ENCODE assay signal across 1 fruit fly cellular context in the genomic region with DNA sequence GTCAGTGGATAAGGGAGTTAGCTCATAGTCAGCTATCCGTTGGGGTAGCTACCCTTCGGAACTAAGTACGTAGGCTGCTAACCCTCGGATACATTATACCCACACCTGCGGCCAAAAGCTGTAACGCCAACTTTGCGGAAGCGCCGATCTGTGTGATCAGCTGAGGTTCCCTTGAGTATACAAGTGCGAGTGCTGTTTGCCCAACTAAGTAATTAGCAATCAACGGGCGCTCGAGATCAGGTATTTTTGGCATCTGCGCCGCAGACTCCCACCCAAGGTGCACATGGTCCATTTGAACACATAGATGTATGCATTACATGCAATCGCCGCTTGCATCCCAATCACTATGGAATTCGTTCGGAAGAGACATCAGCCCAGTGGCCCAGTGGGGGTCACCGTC.
TF ChIP-seq lines count a peak whose summit lies in the region.

No protein-coding gene starts in this region.

TF ChIP-seq in whole organism, embryonic, 481 proteins besides CTCF, POLR2A, EP300 and RAD21 (continued from another document and continues in another):
- TF ChIP-seq stc (GFP tag; IDR thresholded peaks at IDR 0.05; lab: Robert Waterston, UW) (0 out of 2 replicates have a peak, but pooled peaks have one; percentile 9), CG15011 (GFP tag; optimal IDR thresholded peaks at IDR 0.05; lab: Kevin White, UChicago) (peak; percentile 67), Asciz (GFP tag; optimal IDR thresholded peaks at IDR 0.05; lab: Kevin White, UChicago) (peak; percentile 54), pfk (GFP tag; optimal IDR thresholded peaks at IDR 0.05; lab: Kevin White, UChicago) (peak; percentile 43), PHDP (tag; optimal IDR thresholded peaks at IDR 0.05; lab: Kevin White, UChicago) (peak; percentile 58), Xbp1 (GFP tag; optimal IDR thresholded peaks at IDR 0.05; lab: Kevin White, UChicago) (peak; percentile 11), Eip74EF (GFP tag; optimal IDR thresholded peaks at IDR 0.05; lab: Kevin White, UChicago) (peak in 1 of 2 experiments; percentile 59), ttk (GFP tag; IDR thresholded peaks at IDR 0.05; lab: Robert Waterston, UW) (no peak), slp2 (GFP tag; optimal IDR thresholded peaks at IDR 0.05; lab: Kevin White, UChicago) (no peak), CG10959 (GFP tag; IDR thresholded peaks at IDR 0.05; lab: Robert Waterston, UW) (no peak), CG6683 (GFP tag; optimal IDR thresholded peaks at IDR 0.05; lab: Kevin White, UChicago) (peak; percentile 82), HmgD (GFP tag; optimal IDR thresholded peaks at IDR 0.05; lab: Kevin White, UChicago) (no peak), CG12299 (tag; optimal IDR thresholded peaks at IDR 0.05; lab: Kevin White, UChicago) (peak; percentile 72), CG12942 (GFP tag; optimal IDR thresholded peaks at IDR 0.05; lab: Kevin White, UChicago) (peak; percentile 55), B-H2 (GFP tag; optimal IDR thresholded peaks at IDR 0.05; lab: Kevin White, UChicago) (peak; percentile 72), MESR4 (GFP tag; optimal IDR thresholded peaks at IDR 0.05; lab: Kevin White, UChicago) (no peak), CG17186 (GFP tag; optimal IDR thresholded peaks at IDR 0.05; lab: Kevin White, UChicago) (no peak), pros (GFP tag; optimal IDR thresholded peaks at IDR 0.05; lab: Kevin White, UChicago) (no peak), NK7.1 (GFP tag; optimal IDR thresholded peaks at IDR 0.05; lab: Kevin White, UChicago) (peak; percentile 64), CG7987 (GFP tag; optimal IDR thresholded peaks at IDR 0.05; lab: Kevin White, UChicago) (peak; percentile 86), CG15514 (GFP tag; optimal IDR thresholded peaks at IDR 0.05; lab: Kevin White, UChicago) (peak; percentile 92), Dll (GFP tag; IDR thresholded peaks at IDR 0.05; lab: Robert Waterston, UW; ENCODE audit: partially characterized antibody) (no peak), CG30431 (GFP tag; optimal IDR thresholded peaks at IDR 0.05; lab: Kevin White, UChicago) (no peak), gem (tag; optimal IDR thresholded peaks at IDR 0.05; lab: Kevin White, UChicago) (peak; percentile 36), Spps (tag; optimal IDR thresholded peaks at IDR 0.05; lab: Kevin White, UChicago) (no peak), tx (GFP tag; optimal IDR thresholded peaks at IDR 0.05; lab: Kevin White, UChicago) (peak; percentile 32), CG13296 (GFP tag; optimal IDR thresholded peaks at IDR 0.05; lab: Kevin White, UChicago) (peak; percentile 91), fru (optimal IDR thresholded peaks at IDR 0.05; lab: Kevin White, UChicago) (no peak), CG14965 (GFP tag; optimal IDR thresholded peaks at IDR 0.05; lab: Kevin White, UChicago; ENCODE audit: borderline replicate concordance) (peak; percentile 50), ind (GFP tag; optimal IDR thresholded peaks at IDR 0.05; lab: Kevin White, UChicago) (peak; percentile 10), stwl (tag; optimal IDR thresholded peaks at IDR 0.05; lab: Kevin White, UChicago) (no peak), disco-r (GFP tag; optimal IDR thresholded peaks at IDR 0.05; lab: Kevin White, UChicago) (peak; percentile 59), amos (GFP tag; IDR thresholded peaks at IDR 0.05; lab: Robert Waterston, UW; ENCODE audit: partially characterized antibody) (no peak), bowl (GFP tag; IDR thresholded peaks at IDR 0.05; lab: Robert Waterston, UW) (no peak), btn (GFP tag; optimal IDR thresholded peaks at IDR 0.05; lab: Kevin White, UChicago) (peak; percentile 21), sim (GFP tag; IDR thresholded peaks at IDR 0.05; lab: Robert Waterston, UW) (no peak), ssp (GFP tag; IDR thresholded peaks at IDR 0.05; lab: Robert Waterston, UW) (no peak), Neu2 (GFP tag; optimal IDR thresholded peaks at IDR 0.05; lab: Kevin White, UChicago; ENCODE audit: borderline replicate concordance) (no peak), CG17912 (GFP tag; optimal IDR thresholded peaks at IDR 0.05; lab: Kevin White, UChicago) (no peak), CoRest (tag; optimal IDR thresholded peaks at IDR 0.05; lab: Kevin White, UChicago) (peak; percentile 15), CG12769 (tag; optimal IDR thresholded peaks at IDR 0.05; lab: Kevin White, UChicago) (peak; percentile 85), scrt (GFP tag; optimal IDR thresholded peaks at IDR 0.05; lab: Kevin White, UChicago) (peak; percentile 68), repo (GFP tag; optimal IDR thresholded peaks at IDR 0.05; lab: Kevin White, UChicago) (peak; percentile 34), CG11398 (GFP tag; optimal IDR thresholded peaks at IDR 0.05; lab: Kevin White, UChicago) (peak; percentile 67), pan (optimal IDR thresholded peaks at IDR 0.05; lab: Kevin White, UChicago) (no peak), pan (GFP tag; optimal IDR thresholded peaks at IDR 0.05 in 1 of 2, IDR thresholded peaks at IDR 0.05 in 1 of 2) (peak in 1 of 2 experiments; percentile 46), CG17328 (GFP tag; IDR thresholded peaks at IDR 0.05; lab: Robert Waterston, UW) (no peak), CG3847 (GFP tag; IDR thresholded peaks at IDR 0.05; lab: Robert Waterston, UW) (peak; percentile 52), CG5180 (GFP tag; optimal IDR thresholded peaks at IDR 0.05; lab: Kevin White, UChicago) (peak; percentile 66), h (optimal IDR thresholded peaks at IDR 0.05; lab: Kevin White, UChicago) (no peak), Optix (GFP tag; IDR thresholded peaks at IDR 0.05; lab: Robert Waterston, UW) (no peak), CG10209 (GFP tag; optimal IDR thresholded peaks at IDR 0.05; lab: Kevin White, UChicago) (peak; percentile 75), Lpt (GFP tag; optimal IDR thresholded peaks at IDR 0.05; lab: Kevin White, UChicago) (no peak), kah (GFP tag; optimal IDR thresholded peaks at IDR 0.05; lab: Kevin White, UChicago) (no peak), ken (GFP tag; IDR thresholded peaks at IDR 0.05; lab: Robert Waterston, UW) (no peak), CG3995 (GFP tag; optimal IDR thresholded peaks at IDR 0.05; lab: Kevin White, UChicago) (no peak), CG11560 (tag; IDR thresholded peaks at IDR 0.05; lab: Robert Waterston, UW) (no peak), Taf1 (GFP tag; IDR thresholded peaks at IDR 0.05; lab: Robert Waterston, UW) (peak; percentile 31; the same call in 1 of the 2 replicates), CG1792 (GFP tag; optimal IDR thresholded peaks at IDR 0.05; lab: Kevin White, UChicago) (peak; percentile 57), prd (optimal IDR thresholded peaks at IDR 0.05; lab: Kevin White, UChicago) (no peak), prd (GFP tag; IDR thresholded peaks at IDR 0.05; lab: Robert Waterston, UW) (0 out of 3 replicates have a peak, but pooled peaks have one; percentile 20), tin (GFP tag; optimal IDR thresholded peaks at IDR 0.05; lab: Kevin White, UChicago) (no peak), lilli (GFP tag; optimal IDR thresholded peaks at IDR 0.05; lab: Kevin White, UChicago) (peak; percentile 43), CG2889 (GFP tag; IDR thresholded peaks at IDR 0.05; lab: Robert Waterston, UW) (peak; percentile 65; the same call in 2 of the 3 replicates), seq (GFP tag; IDR thresholded peaks at IDR 0.05; lab: Robert Waterston, UW) (peak; percentile 88), insv (GFP tag; optimal IDR thresholded peaks at IDR 0.05; lab: Kevin White, UChicago) (peak in 1 of 2 experiments; percentile 51), Dip2 (GFP tag; IDR thresholded peaks at IDR 0.05; lab: Robert Waterston, UW) (no peak), CG15269 (tag; optimal IDR thresholded peaks at IDR 0.05; lab: Kevin White, UChicago) (peak; percentile 64), CG13894 (tag; optimal IDR thresholded peaks at IDR 0.05; lab: Kevin White, UChicago) (peak; percentile 83), gt (GFP tag; IDR thresholded peaks at IDR 0.05; lab: Robert Waterston, UW) (no peak), Dp (GFP tag; optimal IDR thresholded peaks at IDR 0.05; lab: Kevin White, UChicago) (no peak), GATAe (GFP tag; conservative IDR thresholded peaks at IDR 0.05; lab: Robert Waterston, UW) (peak; percentile 34; the same call in 1 of the 2 replicates), gsb (GFP tag; IDR thresholded peaks at IDR 0.05; lab: Robert Waterston, UW) (peak; percentile 51; the same call in 1 of the 2 replicates), HmgZ (tag; optimal IDR thresholded peaks at IDR 0.05; lab: Kevin White, UChicago) (peak; percentile 84), CG8281 (tag; optimal IDR thresholded peaks at IDR 0.05; lab: Kevin White, UChicago) (no peak), dysf (GFP tag; IDR thresholded peaks at IDR 0.05; lab: Robert Waterston, UW) (peak; percentile 65; the same call in 1 of the 3 replicates), trh (GFP tag; optimal IDR thresholded peaks at IDR 0.05; lab: Kevin White, UChicago) (peak; percentile 39), Bdp1 (GFP tag; optimal IDR thresholded peaks at IDR 0.05; lab: Kevin White, UChicago) (peak; percentile 43), knrl (GFP tag; IDR thresholded peaks at IDR 0.05; lab: Robert Waterston, UW; ENCODE audit: partially characterized antibody) (no peak), sd (tag; optimal IDR thresholded peaks at IDR 0.05; lab: Kevin White, UChicago) (peak; percentile 56), zen2 (GFP tag; IDR thresholded peaks at IDR 0.05; lab: Robert Waterston, UW; ENCODE audit: partially characterized antibody) (no peak), crp (GFP tag; optimal IDR thresholded peaks at IDR 0.05; lab: Kevin White, UChicago) (no peak), yki (optimal IDR thresholded peaks at IDR 0.05; lab: Kevin White, UChicago) (no peak), C15 (GFP tag; IDR thresholded peaks at IDR 0.05; lab: Robert Waterston, UW) (peak; percentile 71; the same call in 1 of the 3 replicates), CkIIα-i1 (GFP tag; IDR thresholded peaks at IDR 0.05; lab: Robert Waterston, UW) (peak; percentile 32; the same call in 1 of the 2 replicates), CG1024 (GFP tag; IDR thresholded peaks at IDR 0.05; lab: Robert Waterston, UW) (0 out of 2 replicates have a peak, but pooled peaks have one; percentile 13), CG42726 (GFP tag; IDR thresholded peaks at IDR 0.05; lab: Robert Waterston, UW; ENCODE audit: partially characterized antibody) (no peak), vfl (GFP tag; optimal IDR thresholded peaks at IDR 0.05; lab: Kevin White, UChicago) (no peak), CG11696 (GFP tag; IDR thresholded peaks at IDR 0.05; lab: Robert Waterston, UW) (0 out of 2 replicates have a peak, but pooled peaks have one; percentile 49), Nf-YB (GFP tag; optimal IDR thresholded peaks at IDR 0.05; lab: Kevin White, UChicago) (no peak), CG10147 (GFP tag; optimal IDR thresholded peaks at IDR 0.05; lab: Kevin White, UChicago) (peak; percentile 26), CG7271 (tag; optimal IDR thresholded peaks at IDR 0.05; lab: Kevin White, UChicago) (no peak), az2 (GFP tag; optimal IDR thresholded peaks at IDR 0.05; lab: Kevin White, UChicago) (no peak), CG4360 (GFP tag; IDR thresholded peaks at IDR 0.05; lab: Robert Waterston, UW) (no peak), onecut (GFP tag; IDR thresholded peaks at IDR 0.05; lab: Robert Waterston, UW) (peak; percentile 44), CG9817 (tag; optimal IDR thresholded peaks at IDR 0.05; lab: Kevin White, UChicago) (peak; percentile 40), Sry-δ (GFP tag; optimal IDR thresholded peaks at IDR 0.05; lab: Kevin White, UChicago) (peak; percentile 28), CG1602 (GFP tag; optimal IDR thresholded peaks at IDR 0.05; lab: Kevin White, UChicago) (no peak), Bgb (GFP tag; IDR thresholded peaks at IDR 0.05; lab: Robert Waterston, UW; ENCODE audit: partially characterized antibody) (no peak), jumu (GFP tag; optimal IDR thresholded peaks at IDR 0.05; lab: Kevin White, UChicago) (peak; percentile 51), vvl (GFP tag; IDR thresholded peaks at IDR 0.05; lab: Robert Waterston, UW) (peak; percentile 50; the same call in 1 of the 2 replicates), CG3163 (GFP tag; optimal IDR thresholded peaks at IDR 0.05; lab: Kevin White, UChicago) (peak; percentile 46), gcm (GFP tag; optimal IDR thresholded peaks at IDR 0.05; lab: Kevin White, UChicago) (no peak), CG10543 (GFP tag; optimal IDR thresholded peaks at IDR 0.05; lab: Kevin White, UChicago) (peak; percentile 93), gce (GFP tag; IDR thresholded peaks at IDR 0.05; lab: Robert Waterston, UW) (peak; percentile 62; the same call in 1 of the 3 replicates), z (GFP tag; IDR thresholded peaks at IDR 0.05; lab: Robert Waterston, UW) (0 out of 3 replicates have a peak, but pooled peaks have one; percentile 41), dm (GFP tag; optimal IDR thresholded peaks at IDR 0.05; lab: Kevin White, UChicago) (no peak), Ptx1 (GFP tag; IDR thresholded peaks at IDR 0.05; lab: Robert Waterston, UW) (no peak), CG18476 (GFP tag; optimal IDR thresholded peaks at IDR 0.05; lab: Kevin White, UChicago) (peak; percentile 38), croc (GFP tag; conservative IDR thresholded peaks at IDR 0.05; lab: Robert Waterston, UW) (no peak), dmrt11E (tag; optimal IDR thresholded peaks at IDR 0.05; lab: Kevin White, UChicago) (no peak), Six4 (GFP tag; optimal IDR thresholded peaks at IDR 0.05; lab: Kevin White, UChicago) (no peak), zen (tag; optimal IDR thresholded peaks at IDR 0.05; lab: Kevin White, UChicago) (no peak), ewg (GFP tag; optimal IDR thresholded peaks at IDR 0.05; lab: Kevin White, UChicago) (peak; percentile 9), BtbVII (GFP tag; optimal IDR thresholded peaks at IDR 0.05; lab: Kevin White, UChicago) (peak; percentile 89), Rx (GFP tag; IDR thresholded peaks at IDR 0.05; lab: Robert Waterston, UW) (no peak), Gug (GFP tag; IDR thresholded peaks at IDR 0.05; lab: Robert Waterston, UW) (no peak), Camta (GFP tag; optimal IDR thresholded peaks at IDR 0.05; lab: Kevin White, UChicago) (peak; percentile 59), CG17612 (GFP tag; IDR thresholded peaks at IDR 0.05; lab: Robert Waterston, UW) (peak; percentile 60; the same call in 1 of the 2 replicates), ab (GFP tag; optimal IDR thresholded peaks at IDR 0.05; lab: Kevin White, UChicago) (no peak), CG30403 (GFP tag; optimal IDR thresholded peaks at IDR 0.05; lab: Kevin White, UChicago) (peak; percentile 8), CG17359 (tag; optimal IDR thresholded peaks at IDR 0.05; lab: Kevin White, UChicago) (peak; percentile 55), CG1529 (GFP tag; optimal IDR thresholded peaks at IDR 0.05; lab: Kevin White, UChicago) (no peak), CG13775 (GFP tag; optimal IDR thresholded peaks at IDR 0.05; lab: Kevin White, UChicago) (peak; percentile 5), pzg (GFP tag; optimal IDR thresholded peaks at IDR 0.05; lab: Kevin White, UChicago) (peak; percentile 15), CG4820 (GFP tag; optimal IDR thresholded peaks at IDR 0.05; lab: Kevin White, UChicago) (no peak)
